Fruit fly (Drosophila melanogaster) whole organism, prepupa: ENCODE results near the gene CG12116.
A peak's percentile ranks its signal among the peaks of the same experiment; 100 is the strongest.

Source experiments
- Blimp-1 ChIP-seq: fragments of 200-800 bp; sonication (Bioruptor generic); optimal IDR thresholded peaks from 3 replicates; lab custom pipeline; 2017; ENCODE audit warnings: missing biosample characterization, missing genetic modification characterization, mild to moderate bottlenecking, moderate library complexity, missing genetic modification reagents
- CG10631 ChIP-seq: fragments of 200-800 bp; sonication (Bioruptor generic); optimal IDR thresholded peaks from 2 replicates; lab custom pipeline; 2016; ENCODE audit warnings: missing biosample characterization, missing genetic modification characterization
- CG11902 ChIP-seq: fragments of 200-800 bp; sonication (Bioruptor generic); optimal IDR thresholded peaks from 3 replicates; lab custom pipeline; 2016; ENCODE audit warnings: missing biosample characterization, missing genetic modification characterization
- CG15336 ChIP-seq: fragments of 200-800 bp; sonication (Bioruptor generic); IDR thresholded peaks from 2 replicates; pipeline ENCODE4 v1.3.6; 2022; ENCODE audit warnings: missing biosample characterization, missing genetic modification characterization
- CG16779 ChIP-seq: fragments of 200-800 bp; sonication (Bioruptor generic); optimal IDR thresholded peaks from 3 replicates; lab custom pipeline; 2017; ENCODE audit warnings: missing biosample characterization, mild to moderate bottlenecking, missing genetic modification characterization
- CG3032 ChIP-seq: fragments of 200-800 bp; optimal IDR thresholded peaks from 2 replicates; lab custom pipeline; 2019; ENCODE audit warnings: missing biosample characterization, mild to moderate bottlenecking, missing genetic modification characterization, moderate library complexity
- CG31627 ChIP-seq: fragments of 200-800 bp; sonication (Bioruptor generic); optimal IDR thresholded peaks from 3 replicates; lab custom pipeline; 2016; ENCODE audit warnings: missing biosample characterization, missing genetic modification characterization
- CG32006 ChIP-seq: fragments of 200-800 bp; sonication (Bioruptor generic); optimal IDR thresholded peaks from 3 replicates; lab custom pipeline; 2017; ENCODE audit warnings: missing biosample characterization, mild to moderate bottlenecking, missing genetic modification characterization
- CG3919 ChIP-seq: fragments of 200-800 bp; sonication (Bioruptor generic); optimal IDR thresholded peaks from 3 replicates; lab custom pipeline; 2016; ENCODE audit warnings: missing biosample characterization, missing genetic modification characterization
- CG4318 ChIP-seq: fragments of 200-800 bp; sonication (Bioruptor generic); optimal IDR thresholded peaks from 3 replicates; lab custom pipeline; 2017; ENCODE audit warnings: missing biosample characterization, mild to moderate bottlenecking, missing genetic modification characterization
- CG6163 ChIP-seq: fragments of 200-800 bp; sonication (Bioruptor generic); IDR thresholded peaks from 3 replicates; pipeline ENCODE4 v1.3.6; 2022; ENCODE audit warnings: missing biosample characterization, missing genetic modification characterization
- CG6276 ChIP-seq: fragments of 200-800 bp; sonication (Bioruptor generic); optimal IDR thresholded peaks from 2 replicates; lab custom pipeline; 2017; ENCODE audit warnings: missing biosample characterization, mild to moderate bottlenecking, missing genetic modification characterization
- CG6792 ChIP-seq: fragments of 200-800 bp; sonication (Bioruptor generic); optimal IDR thresholded peaks from 3 replicates; lab custom pipeline; 2016; ENCODE audit warnings: missing biosample characterization, missing genetic modification characterization
- CG6854 ChIP-seq: fragments of 200-800 bp; sonication (Bioruptor generic); optimal IDR thresholded peaks from 2 replicates; lab custom pipeline; 2017; ENCODE audit warnings: missing biosample characterization, mild to moderate bottlenecking, missing genetic modification characterization
- CG7368 ChIP-seq: fragments of 200-800 bp; sonication (Bioruptor generic); optimal IDR thresholded peaks from 3 replicates; lab custom pipeline; 2016; ENCODE audit warnings: missing biosample characterization, missing genetic modification characterization
- CG8119 ChIP-seq: fragments of 200-800 bp; sonication (Bioruptor generic); IDR thresholded peaks from 3 replicates; pipeline ENCODE4 v1.3.6; 2022; ENCODE audit warnings: missing biosample characterization, missing genetic modification characterization
- CG8319 ChIP-seq: fragments of 200-800 bp; sonication (Bioruptor generic); optimal IDR thresholded peaks from 3 replicates; lab custom pipeline; 2016; ENCODE audit warnings: missing biosample characterization, missing genetic modification characterization
- CG8632 ChIP-seq: fragments of 200-800 bp; sonication (Bioruptor generic); optimal IDR thresholded peaks from 3 replicates; lab custom pipeline; 2016; ENCODE audit warnings: missing biosample characterization, missing genetic modification characterization
- Eip75B ChIP-seq: fragments of 200-800 bp; sonication (Bioruptor generic); optimal IDR thresholded peaks from 3 replicates; lab custom pipeline; 2016; ENCODE audit warnings: missing biosample characterization, missing genetic modification characterization
- Eip78C ChIP-seq: fragments of 200-800 bp; sonication (Bioruptor generic); peaks from one replicate; lab custom pipeline; 2016; ENCODE audit warnings: missing biosample characterization, missing genetic modification characterization
- Ets21C ChIP-seq: fragments of 200-800 bp; sonication (Bioruptor generic); optimal IDR thresholded peaks from 3 replicates; lab custom pipeline; 2016; ENCODE audit warnings: missing biosample characterization, missing genetic modification characterization
- Gug ChIP-seq: fragments of 200-800 bp; sonication (Bioruptor generic); IDR thresholded peaks from 2 replicates; pipeline ENCODE4 v1.3.6; 2022; ENCODE audit warnings: missing biosample characterization, missing genetic modification characterization
- Hr39 ChIP-seq: fragments of 200-800 bp; sonication (Bioruptor generic); optimal IDR thresholded peaks from 2 replicates; lab custom pipeline; 2016; ENCODE audit warnings: missing biosample characterization, missing genetic modification characterization
- Hr4 ChIP-seq: fragments of 200-800 bp; sonication (Bioruptor generic); optimal IDR thresholded peaks from 3 replicates; lab custom pipeline; 2016; ENCODE audit warnings: missing biosample characterization, missing genetic modification characterization
- Met ChIP-seq: fragments of 200-800 bp; sonication (Bioruptor generic); optimal IDR thresholded peaks from 3 replicates; lab custom pipeline; 2016; ENCODE audit warnings: missing biosample characterization, missing genetic modification characterization
- Sox14 ChIP-seq: fragments of 200-800 bp; sonication (Bioruptor generic); optimal IDR thresholded peaks from 3 replicates; lab custom pipeline; 2016; ENCODE audit warnings: missing biosample characterization, missing genetic modification characterization
- achi ChIP-seq: fragments of 200-800 bp; sonication (Bioruptor generic); optimal IDR thresholded peaks from 3 replicates; lab custom pipeline; 2016; ENCODE audit warnings: missing biosample characterization, missing genetic modification characterization
- acj6 ChIP-seq: fragments of 200-800 bp; sonication (Bioruptor generic); optimal IDR thresholded peaks from 3 replicates; lab custom pipeline; 2016; ENCODE audit warnings: missing biosample characterization, missing genetic modification characterization
- cyc ChIP-seq: fragments of 200-800 bp; sonication (Bioruptor generic); optimal IDR thresholded peaks from 3 replicates; lab custom pipeline; 2016; ENCODE audit warnings: missing biosample characterization, missing genetic modification characterization
- dac ChIP-seq: fragments of 200-800 bp; sonication (Bioruptor generic); optimal IDR thresholded peaks from 2 replicates; lab custom pipeline; 2017; ENCODE audit warnings: missing biosample characterization, mild to moderate bottlenecking, missing genetic modification characterization
- dsx ChIP-seq: fragments of 200-800 bp; optimal IDR thresholded peaks from 3 replicates; lab custom pipeline; 2019; ENCODE audit warnings: missing biosample characterization, mild to moderate bottlenecking, missing genetic modification characterization, moderate library complexity; ENCODE audit not compliant: poor library complexity, severe bottlenecking
- eg ChIP-seq: fragments of 200-800 bp; sonication (Bioruptor generic); IDR thresholded peaks from 3 replicates; pipeline ENCODE4 v1.3.6; 2022; ENCODE audit warnings: missing biosample characterization, missing genetic modification characterization
- esn ChIP-seq: fragments of 200-800 bp; sonication (Bioruptor generic); optimal IDR thresholded peaks from 2 replicates; lab custom pipeline; 2016; ENCODE audit warnings: missing biosample characterization, mild to moderate bottlenecking, missing genetic modification characterization, moderate library complexity
- fd59A ChIP-seq: fragments of 200-800 bp; sonication (Bioruptor generic); optimal IDR thresholded peaks from 2 replicates; lab custom pipeline; 2017; ENCODE audit warnings: missing biosample characterization, mild to moderate bottlenecking, missing genetic modification characterization, missing genetic modification reagents
- fd85E ChIP-seq: fragments of 200-800 bp; sonication (Bioruptor generic); optimal IDR thresholded peaks from 3 replicates; lab custom pipeline; 2016; ENCODE audit warnings: missing biosample characterization, missing genetic modification characterization
- lz ChIP-seq: fragments of 200-800 bp; sonication (Bioruptor generic); optimal IDR thresholded peaks from 3 replicates; lab custom pipeline; 2016; ENCODE audit warnings: missing biosample characterization, missing genetic modification characterization
- pdm3 ChIP-seq: fragments of 200-800 bp; sonication (Bioruptor generic); optimal IDR thresholded peaks from 3 replicates; lab custom pipeline; 2016; ENCODE audit warnings: missing biosample characterization, missing genetic modification characterization
- spab ChIP-seq: fragments of 200-800 bp; sonication (Bioruptor generic); optimal IDR thresholded peaks from 2 replicates; lab custom pipeline; 2017; ENCODE audit warnings: missing biosample characterization, mild to moderate bottlenecking, missing genetic modification characterization, missing genetic modification reagents
- ss ChIP-seq, 2 experiments: fragments of 200-800 bp; sonication (Bioruptor generic); optimal IDR thresholded peaks; 2 replicates in 1 of 2; 3 replicates in 1 of 2; lab custom pipeline; 2017 to 2018; ENCODE audit warnings: mild to moderate bottlenecking in 2 of 2, missing biosample characterization in 2 of 2, missing genetic modification characterization in 2 of 2, moderate library complexity in 1 of 2
- svp ChIP-seq: fragments of 200-800 bp; sonication (Bioruptor generic); peaks from one replicate; lab custom pipeline; 2016; ENCODE audit warnings: missing biosample characterization, missing genetic modification characterization
- topi ChIP-seq: fragments of 200-800 bp; sonication (Bioruptor generic); optimal IDR thresholded peaks from 3 replicates; lab custom pipeline; 2016; ENCODE audit warnings: missing biosample characterization, missing genetic modification characterization

The CG12116 gene

DNA sequence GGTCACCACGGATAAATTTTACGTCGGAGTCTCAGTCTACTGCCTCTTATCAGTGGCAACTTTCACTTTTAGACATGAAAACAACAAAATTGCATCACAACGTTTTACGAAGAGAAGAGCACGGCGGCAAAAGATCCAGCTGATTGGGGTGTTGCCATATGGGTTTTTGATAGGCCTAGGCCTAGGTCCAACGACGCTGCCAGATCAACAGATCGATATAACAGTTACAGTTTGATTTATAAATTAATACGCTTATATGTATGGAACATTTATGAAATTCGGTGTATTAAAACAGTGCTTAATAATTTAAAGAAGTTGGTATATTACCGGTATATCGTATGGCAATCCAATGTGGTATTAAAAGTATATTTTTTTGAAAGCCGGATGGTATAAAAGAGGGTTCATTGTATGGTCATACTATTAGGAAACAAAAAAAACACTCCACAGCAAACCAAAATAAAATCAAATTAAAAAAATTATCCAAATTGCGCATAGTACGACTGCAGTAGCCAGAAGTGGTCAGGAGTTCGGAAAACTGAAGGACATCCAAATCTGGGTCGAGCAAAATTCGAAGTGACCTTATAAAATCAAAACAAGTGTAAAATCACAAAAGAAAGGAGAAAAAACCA is 32.0 kb downstream of the CG12116 start, which contains the start of gene CG1440 (continued):
- TF ChIP-seq CG32006 (no peak), spab (GFP tag; lab: Kevin White, UChicago) (no peak), lz (GFP tag; lab: Kevin White, UChicago) (peak; percentile 36), CG10631 (GFP tag; lab: Kevin White, UChicago) (peak; percentile 23), cyc (GFP tag; lab: Kevin White, UChicago) (no peak), CG8319 (GFP tag; lab: Kevin White, UChicago) (no peak), CG7368 (GFP tag; lab: Kevin White, UChicago) (no peak), CG8119 (GFP tag; lab: Robert Waterston, UW) (0 out of 3 replicates have a peak, but pooled peaks have one; percentile 27)

DNA sequence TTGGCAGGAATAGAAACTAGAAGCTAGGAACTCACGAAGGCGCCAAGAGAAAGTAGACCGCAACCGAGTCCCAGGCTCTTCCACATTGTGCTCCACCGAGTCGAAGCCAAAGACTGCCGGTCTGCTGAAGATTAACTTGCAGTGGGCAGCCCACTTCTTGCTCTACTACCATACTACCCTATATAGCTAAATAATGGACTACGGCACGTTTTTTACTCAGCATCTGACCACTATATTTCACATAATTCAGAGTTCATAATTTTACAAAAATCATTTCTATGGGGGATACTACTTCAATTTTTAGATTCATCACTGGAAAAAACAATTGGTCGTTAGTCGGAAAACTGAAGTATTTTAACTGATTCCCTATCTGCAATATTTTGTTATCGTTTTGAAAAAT is 35.1 kb downstream of the CG12116 start, which contains the start of gene CG32712:
TSS of gene CG32712 (minus strand) at position 101 of the 400 bp plus-strand sequence.
- TF ChIP-seq Hr39: no peak
- TF ChIP-seq Sox14 (GFP tag; lab: Kevin White, UChicago): no peak
- TF ChIP-seq svp (GFP tag; lab: Kevin White, UChicago): no peak
- TF ChIP-seq Ets21C (GFP tag; lab: Kevin White, UChicago): no peak
- no peak for TF ChIP-seq esn
- no peak for TF ChIP-seq Eip78C (GFP tag; lab: Kevin White, UChicago)
- TF ChIP-seq CG3032 (tag; lab: Kevin White, UChicago): no peak
- TF ChIP-seq ss (GFP tag; optimal IDR thresholded peaks at IDR 0.05; lab: Kevin White, UChicago): no peak
- no peak for TF ChIP-seq eg (GFP tag; lab: Robert Waterston, UW)
- no peak for TF ChIP-seq CG15336 (GFP tag; lab: Robert Waterston, UW)
- no peak for TF ChIP-seq fd59A (GFP tag; lab: Kevin White, UChicago)
- TF ChIP-seq CG6163 (GFP tag; lab: Robert Waterston, UW): no peak
- no peak for TF ChIP-seq dsx (GFP tag; lab: Kevin White, UChicago)
- no peak for TF ChIP-seq CG4318 (GFP tag; lab: Kevin White, UChicago)
- no peak for TF ChIP-seq Hr4 (GFP tag; lab: Kevin White, UChicago)
- no peak for TF ChIP-seq topi
- TF ChIP-seq acj6 (GFP tag; lab: Kevin White, UChicago): no peak
- no peak for TF ChIP-seq spab (GFP tag; lab: Kevin White, UChicago)
- no peak for TF ChIP-seq CG8319 (GFP tag; lab: Kevin White, UChicago)
- TF ChIP-seq, all 60 proteins: peak for 0

DNA sequence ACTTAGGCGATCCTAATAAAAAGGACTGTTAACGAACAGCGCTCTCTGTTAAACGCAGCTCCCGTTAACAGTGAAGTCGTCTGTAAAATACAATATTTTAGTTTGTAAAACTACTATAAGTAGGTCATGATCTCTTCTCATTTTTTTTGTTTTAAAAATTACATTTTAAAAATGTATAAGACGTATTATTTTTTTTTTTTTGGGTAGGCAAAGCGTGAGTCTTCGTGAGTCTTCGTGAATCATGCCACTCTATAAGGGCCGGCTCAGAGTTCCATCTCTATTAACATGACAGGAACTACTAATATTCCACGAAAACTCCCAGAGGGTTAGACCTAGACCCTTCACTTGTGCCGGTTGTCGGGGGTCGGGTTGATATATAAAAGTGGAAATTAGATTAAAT is 46.2 kb downstream of the CG12116 start:
- TF ChIP-seq achi (GFP tag; lab: Kevin White, UChicago) (peak; percentile 35), CG16779 (no peak)

DNA sequence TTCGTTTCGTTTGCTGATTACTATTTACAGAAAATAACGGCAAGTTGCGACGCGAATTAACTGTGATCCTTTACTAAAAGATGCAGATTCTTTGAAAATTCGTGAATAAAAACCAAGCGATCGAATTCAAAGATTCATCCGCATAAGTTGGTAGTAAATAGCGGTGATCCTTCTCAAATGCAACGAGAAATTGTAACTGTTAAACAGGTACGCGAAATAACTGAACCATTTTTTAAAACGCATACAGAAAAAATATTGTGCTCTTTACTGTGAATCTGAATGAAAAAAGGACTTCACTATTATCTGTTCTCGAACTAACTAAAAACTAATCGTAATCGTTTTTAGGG is 47.4 kb downstream of the CG12116 start:
- TF ChIP-seq CG3032 (tag; lab: Kevin White, UChicago) (no peak), dac (GFP tag; lab: Kevin White, UChicago) (no peak), Met (GFP tag; lab: Kevin White, UChicago) (no peak), pdm3 (GFP tag; lab: Kevin White, UChicago) (no peak)

DNA sequence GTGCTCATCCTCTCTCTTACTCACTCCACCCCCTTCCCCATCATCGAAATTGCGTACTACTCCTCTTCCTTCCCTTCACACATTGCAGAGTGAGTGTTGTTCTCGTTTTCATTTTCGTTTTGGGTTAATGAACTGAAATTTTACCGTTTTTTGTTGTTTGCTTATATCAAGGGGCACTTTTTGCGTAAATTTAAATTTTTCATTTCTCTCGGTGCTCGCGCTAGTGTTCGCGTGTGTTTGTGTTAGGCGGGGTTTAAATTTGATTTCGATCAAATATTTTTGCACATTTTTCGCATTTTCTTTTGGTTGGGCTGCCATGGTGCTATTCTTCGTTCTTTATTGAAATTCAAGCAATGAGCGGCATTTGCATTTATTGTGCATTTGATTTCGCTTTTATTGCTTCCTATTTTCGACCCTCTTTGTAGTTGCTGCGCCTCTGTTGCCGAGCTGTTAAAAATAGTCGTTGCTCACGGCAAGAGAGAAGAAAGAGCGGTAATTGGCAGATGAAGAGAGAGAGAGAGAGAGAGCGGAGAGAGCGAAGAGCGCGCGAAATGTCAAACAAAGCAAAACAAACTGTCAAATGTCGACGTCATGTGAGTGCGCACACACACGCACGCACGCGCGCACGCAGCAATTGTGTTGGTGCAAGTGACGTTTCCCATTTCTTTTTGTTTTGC is 47.9 kb downstream of the CG12116 start:
- TF ChIP-seq acj6 (GFP tag; lab: Kevin White, UChicago) (no peak), CG6854 (GFP tag; lab: Kevin White, UChicago) (peak; percentile 65), Eip75B (peak; percentile 47), svp (GFP tag; lab: Kevin White, UChicago) (no peak), fd85E (peak; percentile 50), CG3919 (GFP tag; lab: Kevin White, UChicago) (no peak), CG6792 (GFP tag; lab: Kevin White, UChicago) (no peak), CG3032 (tag; lab: Kevin White, UChicago) (peak; percentile 37), CG8632 (peak; percentile 31), CG6276 (GFP tag; lab: Kevin White, UChicago) (peak; percentile 75), eg (GFP tag; lab: Robert Waterston, UW) (peak; percentile 84; the same call in 2 of the 3 replicates), Ets21C (GFP tag; lab: Kevin White, UChicago) (peak; percentile 34), lz (GFP tag; lab: Kevin White, UChicago) (no peak), CG11902 (GFP tag; lab: Kevin White, UChicago) (no peak), Gug (no peak; the same call in 1 of the 2 replicates), CG4318 (GFP tag; lab: Kevin White, UChicago) (no peak), Blimp-1 (peak; percentile 82), CG31627 (GFP tag; lab: Kevin White, UChicago) (peak; percentile 48), CG8319 (GFP tag; lab: Kevin White, UChicago) (no peak), Eip78C (GFP tag; lab: Kevin White, UChicago) (peak; percentile 82), esn (peak; percentile 63), fd59A (GFP tag; lab: Kevin White, UChicago) (no peak)
